Worm (Caenorhabditis elegans): ENCODE data around the gene tag-307.

- TF ChIP-seq elt-3 (tag; optimal IDR thresholded peaks at IDR 0.05): no peak
- no peak for TF ChIP-seq snpc-4 (tag; optimal IDR thresholded peaks at IDR 0.05)
- TF ChIP-seq ztf-11 (tag; optimal IDR thresholded peaks at IDR 0.05): no peak
These were observed 42.0 kb downstream of the tag-307 start for ce11 chrIII:7815056-7815366.

All from whole organism, mixed stage, embryonic.